Fruit fly (Drosophila melanogaster): ENCODE results near the gene CG10137.

DNA sequence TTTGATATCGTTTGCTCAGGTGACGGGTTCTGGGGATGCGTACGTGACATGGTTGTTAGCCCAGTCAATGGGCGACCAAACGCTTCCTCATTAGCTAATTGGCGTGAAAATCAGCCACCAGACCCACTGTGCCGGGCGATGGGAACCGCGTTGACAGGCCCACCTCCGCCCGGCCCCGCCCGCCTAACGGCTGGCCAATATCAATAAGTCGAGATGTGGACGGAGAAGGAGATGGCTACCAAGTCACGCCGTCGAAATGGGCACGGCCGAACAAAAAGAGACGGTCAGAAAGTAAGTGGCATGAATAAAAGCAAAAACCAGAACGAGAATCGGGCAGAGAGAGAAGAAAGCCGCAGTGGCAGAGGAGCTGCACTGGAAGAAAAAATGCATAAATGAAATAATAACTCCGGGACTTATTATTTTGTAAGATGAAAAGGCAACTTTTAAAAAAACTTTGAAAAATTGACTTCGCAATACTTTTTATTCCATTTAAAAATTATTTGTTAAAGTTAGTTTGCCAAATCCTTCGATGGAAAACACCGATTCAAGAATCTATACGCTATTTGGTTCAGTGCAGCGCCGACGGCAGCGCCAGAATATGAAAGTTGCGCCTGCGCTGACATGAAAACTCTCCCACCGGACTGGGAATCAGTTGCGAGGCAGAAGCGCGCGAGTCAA, 11.4 kb downstream of the CG10137 start, which contains the start of gene CG13082:
- TF ChIP-seq CG8478 (optimal IDR thresholded peaks at IDR 0.05) (no peak), CTCF (optimal IDR thresholded peaks at IDR 0.05) (no peak)
